Fruit fly (Drosophila melanogaster): ENCODE data around the gene CG10011.
A peak's percentile ranks its signal among the peaks of the same experiment; 100 is the strongest.

Gene CG10011

dm6 chr3R:28584237-28584834, 50.6 kb downstream of the CG10011 start:
- no peak for TF ChIP-seq br (GFP tag; optimal IDR thresholded peaks at IDR 0.05)
- TF ChIP-seq Dfd (GFP tag; optimal IDR thresholded peaks at IDR 0.05), result peak; percentile 99

dm6 chr3R:28582629-28583028, 52.3 kb downstream of the CG10011 start:
- no peak for TF ChIP-seq CrebA (GFP tag; optimal IDR thresholded peaks at IDR 0.05; ENCODE audit: borderline replicate concordance)
- TF ChIP-seq Sp1 (GFP tag; optimal IDR thresholded peaks at IDR 0.05), result no peak
- peak; percentile 87 for TF ChIP-seq Dfd (GFP tag; optimal IDR thresholded peaks at IDR 0.05)
- no peak for TF ChIP-seq tai (GFP tag; optimal IDR thresholded peaks at IDR 0.05)
- no peak for TF ChIP-seq psq (GFP tag; optimal IDR thresholded peaks at IDR 0.05)

- no peak for TF ChIP-seq usp (GFP tag; optimal IDR thresholded peaks at IDR 0.05)
Observed at dm6 chr3R:28580540-28581095, 54.3 kb downstream of the CG10011 start.

- TF ChIP-seq CG9705 (GFP tag; optimal IDR thresholded peaks at IDR 0.05) (no peak), woc (GFP tag; optimal IDR thresholded peaks at IDR 0.05) (no peak), HLH106 (tag; optimal IDR thresholded peaks at IDR 0.05) (no peak), Rel (GFP tag; optimal IDR thresholded peaks at IDR 0.05) (no peak), Rel (tag; optimal IDR thresholded peaks at IDR 0.05) (no peak), rgr (GFP tag; optimal IDR thresholded peaks at IDR 0.05) (no peak), foxo (GFP tag; optimal IDR thresholded peaks at IDR 0.05) (no peak), Hr78 (GFP tag; optimal IDR thresholded peaks at IDR 0.05) (no peak), psq (GFP tag; optimal IDR thresholded peaks at IDR 0.05) (no peak), dmrt93B (GFP tag; optimal IDR thresholded peaks at IDR 0.05) (no peak), OdsH (GFP tag; optimal IDR thresholded peaks at IDR 0.05) (no peak)
Observed at dm6 chr3R:28580013-28580412, 54.9 kb downstream of the CG10011 start.

dm6 chr3R:28579501-28579900, 55.4 kb downstream of the CG10011 start:
- TF ChIP-seq rgr (GFP tag; optimal IDR thresholded peaks at IDR 0.05), result no peak
- no peak for TF ChIP-seq Jra (GFP tag; optimal IDR thresholded peaks at IDR 0.05)
- no peak for TF ChIP-seq fru (GFP tag; optimal IDR thresholded peaks at IDR 0.05)
- no peak for TF ChIP-seq CrebA (GFP tag; optimal IDR thresholded peaks at IDR 0.05; ENCODE audit: borderline replicate concordance)
- no peak for TF ChIP-seq Sp1 (GFP tag; optimal IDR thresholded peaks at IDR 0.05)
- TF ChIP-seq sv (GFP tag; optimal IDR thresholded peaks at IDR 0.05), result no peak
- TF ChIP-seq h (GFP tag; optimal IDR thresholded peaks at IDR 0.05), result no peak
- TF ChIP-seq OdsH (GFP tag; optimal IDR thresholded peaks at IDR 0.05), result no peak
- no peak for TF ChIP-seq Abd-B (GFP tag; optimal IDR thresholded peaks at IDR 0.05)
- no peak for TF ChIP-seq Hr83 (GFP tag; optimal IDR thresholded peaks at IDR 0.05; ENCODE audit: poor library complexity, severe bottlenecking)
- no peak for TF ChIP-seq HLH106 (tag; optimal IDR thresholded peaks at IDR 0.05)
- TF ChIP-seq dl (GFP tag; optimal IDR thresholded peaks at IDR 0.05; ENCODE audit: insufficient read depth in 1 of 2, partially characterized antibody in 2 of 2), result no peak
- no peak for TF ChIP-seq Hr78 (GFP tag; optimal IDR thresholded peaks at IDR 0.05)
- no peak for TF ChIP-seq tai (GFP tag; optimal IDR thresholded peaks at IDR 0.05)
- TF ChIP-seq Rel (GFP tag; optimal IDR thresholded peaks at IDR 0.05), result no peak
- TF ChIP-seq Rel (tag; optimal IDR thresholded peaks at IDR 0.05), result no peak

dm6 chr3R:28576838-28577237, 58.1 kb downstream of the CG10011 start:
- TF ChIP-seq Dfd (GFP tag; optimal IDR thresholded peaks at IDR 0.05) (no peak), Myc (optimal IDR thresholded peaks at IDR 0.05) (no peak), N (GFP tag; optimal IDR thresholded peaks at IDR 0.05) (no peak), GATAd (GFP tag; optimal IDR thresholded peaks at IDR 0.05) (no peak), pan (optimal IDR thresholded peaks at IDR 0.05) (no peak), psq (GFP tag; optimal IDR thresholded peaks at IDR 0.05) (no peak), Vsx2 (GFP tag; optimal IDR thresholded peaks at IDR 0.05; ENCODE audit: partially characterized antibody) (no peak), rgr (GFP tag; optimal IDR thresholded peaks at IDR 0.05) (no peak), CG9705 (GFP tag; optimal IDR thresholded peaks at IDR 0.05) (no peak), OdsH (GFP tag; optimal IDR thresholded peaks at IDR 0.05) (no peak), Hr83 (GFP tag; optimal IDR thresholded peaks at IDR 0.05; ENCODE audit: poor library complexity, severe bottlenecking) (no peak), Sp1 (GFP tag; optimal IDR thresholded peaks at IDR 0.05) (no peak), sv (GFP tag; optimal IDR thresholded peaks at IDR 0.05) (no peak), foxo (GFP tag; optimal IDR thresholded peaks at IDR 0.05) (no peak), woc (GFP tag; optimal IDR thresholded peaks at IDR 0.05) (no peak), h (GFP tag; optimal IDR thresholded peaks at IDR 0.05) (no peak)
